Worm (Caenorhabditis elegans) whole organism, young adult: ENCODE results near the gene T08B6.9.

Source experiments
- B0336.3 ChIP-seq: fragments of 200-800 bp; sonication (Bioruptor generic); IDR thresholded peaks from 2 replicates; pipeline ENCODE4 v1.3.6; 2022; ENCODE audit warnings: missing genetic modification characterization, missing compliant biosample characterization
- F39B2.1 ChIP-seq: fragments of 200-800 bp; sonication (Bioruptor generic); IDR thresholded peaks from 2 replicates; pipeline ENCODE4 v1.3.6; 2022; ENCODE audit warnings: missing genetic modification reagents, missing genetic modification characterization, missing compliant biosample characterization
- F49E8.2 ChIP-seq: sonication (generic microtip); optimal IDR thresholded peaks from 3 replicates; lab custom pipeline; 2017; ENCODE audit warnings: missing genetic modification characterization, mild to moderate bottlenecking, missing compliant biosample characterization, antibody characterized with exemption, moderate library complexity; ENCODE audit not compliant: insufficient read depth
- Y53F4B.3 ChIP-seq: fragments of 200-800 bp; sonication (Bioruptor generic); IDR thresholded peaks from 2 replicates; pipeline ENCODE4 v1.3.6; 2022; ENCODE audit warnings: missing genetic modification reagents, missing genetic modification characterization, missing compliant biosample characterization
- ama-1 ChIP-seq, 3 experiments: fragments of 150-350 bp in 1 of 3; sonication (generic microtip) in 2 of 3; optimal IDR thresholded peaks; 2 replicates each; lab custom pipeline; 2014 to 2018; ENCODE audit warnings: missing biosample characterization in 2 of 3, missing genetic modification characterization in 2 of 3, missing genetic modification reagents in 2 of 3
- attf-3 ChIP-seq: fragments of 200-800 bp; sonication (Bioruptor generic); conservative IDR thresholded peaks from 2 replicates; pipeline ENCODE4 v1.3.6; 2022; ENCODE audit warnings: missing genetic modification reagents, missing genetic modification characterization, missing compliant biosample characterization
- dpl-1 ChIP-seq: fragments of 150-350 bp; optimal IDR thresholded peaks from 2 replicates; lab custom pipeline; 2014; ENCODE audit warnings: missing biosample characterization, missing genetic modification reagents, missing genetic modification characterization
- egrh-3 ChIP-seq: fragments of 200-800 bp; sonication (Bioruptor generic); IDR thresholded peaks from 2 replicates; pipeline ENCODE4 v1.3.6; 2022; ENCODE audit warnings: missing genetic modification reagents, missing genetic modification characterization, missing compliant biosample characterization
- nfya-1 ChIP-seq: sonication (generic microtip); optimal IDR thresholded peaks from 2 replicates; lab custom pipeline; 2017; ENCODE audit warnings: antibody characterized with exemption, missing compliant biosample characterization, missing genetic modification characterization, borderline replicate concordance; ENCODE audit not compliant: insufficient read depth
- repo-1 ChIP-seq: sonication (generic microtip); optimal IDR thresholded peaks from 2 replicates; lab custom pipeline; 2017; ENCODE audit warnings: mild to moderate bottlenecking, missing genetic modification characterization, missing compliant biosample characterization
- unc-62 ChIP-seq: fragments of 150-350 bp; optimal IDR thresholded peaks from 2 replicates; lab custom pipeline; 2014; ENCODE audit warnings: missing biosample characterization, missing genetic modification reagents, missing genetic modification characterization
- ztf-25 ChIP-seq: fragments of 200-800 bp; sonication (Bioruptor generic); IDR thresholded peaks from 2 replicates; pipeline ENCODE4 v1.3.6; 2022; ENCODE audit warnings: missing genetic modification reagents, missing genetic modification characterization, missing compliant biosample characterization

ce11 chrIV:4874603-4875002 lies 16.0 kb upstream of the T08B6.9 start, which contains the start of gene str-174:
- TF ChIP-seq unc-62 (GFP tag; lab: Kevin White, UChicago) (no peak), ama-1 (optimal IDR thresholded peaks at IDR 0.05; lab: Kevin White, UChicago) (no peak), ama-1 (GFP tag; optimal IDR thresholded peaks at IDR 0.05; lab: Kevin White, UChicago) (no peak), B0336.3 (GFP tag; lab: Robert Waterston, UW) (no peak), F49E8.2 (tag; lab: Kevin White, UChicago) (no peak), F39B2.1 (GFP tag; lab: Robert Waterston, UW) (no peak), dpl-1 (no peak), ztf-25 (no peak), egrh-3 (no peak), attf-3 (GFP tag; lab: Robert Waterston, UW) (no peak), Y53F4B.3 (GFP tag; lab: Robert Waterston, UW) (no peak), nfya-1 (tag; lab: Kevin White, UChicago) (no peak), repo-1 (no peak)
